Fruit fly (Drosophila melanogaster): Measurements from ENCODE around the gene Jon99Ciii.
A peak's percentile ranks its signal among the peaks of the same experiment; 100 is the strongest.

Jon99Ciii gene

DNA sequence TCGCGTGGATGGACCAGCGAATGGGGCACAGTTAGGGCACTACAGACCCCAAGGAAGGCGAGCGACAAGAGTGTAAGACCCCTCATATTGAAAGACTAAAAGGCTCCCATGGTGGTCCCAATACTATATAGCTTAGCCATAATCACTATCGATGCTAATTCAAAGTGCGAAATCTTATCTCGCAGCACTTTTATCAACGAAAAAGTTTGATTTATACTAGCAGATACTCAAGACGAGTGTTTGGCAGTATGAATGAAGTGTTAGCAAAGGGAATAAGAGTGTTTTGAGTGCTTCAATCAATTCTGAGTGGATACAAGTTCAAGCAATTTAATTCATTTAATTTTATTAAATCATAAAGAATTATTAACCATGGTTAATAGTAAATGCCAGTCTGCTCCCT is 4.1 kb downstream of the Jon99Ciii start, which contains the start of gene Jon99Ci:
TSS of gene Jon99Ci (minus strand) at position 101 of the 400 bp plus-strand sequence.
- no peak for TF ChIP-seq CG17801 (GFP tag; optimal IDR thresholded peaks at IDR 0.05; ENCODE audit: partially characterized antibody)

DNA sequence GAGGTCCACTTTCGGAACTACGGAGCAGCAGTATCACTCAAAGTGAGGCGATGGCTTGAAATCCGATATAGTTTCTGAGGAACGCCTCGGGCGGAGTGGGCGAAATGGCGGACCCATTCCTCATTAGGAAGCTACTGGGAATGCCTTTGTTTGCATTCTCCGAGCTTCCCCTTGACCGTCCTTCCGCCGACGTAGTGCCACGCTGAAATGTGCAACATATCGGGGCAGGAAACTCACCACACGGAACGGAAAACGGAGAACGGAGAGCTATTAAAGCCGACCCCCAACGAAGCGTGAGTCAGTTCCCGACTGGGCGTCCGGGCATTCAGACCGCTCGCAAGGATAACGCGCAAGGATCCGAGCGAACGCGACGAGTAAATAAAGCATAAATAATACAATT is 4.9 kb downstream of the Jon99Ciii start, which contains the start of gene CG15522:
TSS of gene CG15522 (plus strand) at position 301 of the 400 bp plus-strand sequence.
- no peak for TF ChIP-seq CG17801 (GFP tag; optimal IDR thresholded peaks at IDR 0.05; ENCODE audit: partially characterized antibody)

DNA sequence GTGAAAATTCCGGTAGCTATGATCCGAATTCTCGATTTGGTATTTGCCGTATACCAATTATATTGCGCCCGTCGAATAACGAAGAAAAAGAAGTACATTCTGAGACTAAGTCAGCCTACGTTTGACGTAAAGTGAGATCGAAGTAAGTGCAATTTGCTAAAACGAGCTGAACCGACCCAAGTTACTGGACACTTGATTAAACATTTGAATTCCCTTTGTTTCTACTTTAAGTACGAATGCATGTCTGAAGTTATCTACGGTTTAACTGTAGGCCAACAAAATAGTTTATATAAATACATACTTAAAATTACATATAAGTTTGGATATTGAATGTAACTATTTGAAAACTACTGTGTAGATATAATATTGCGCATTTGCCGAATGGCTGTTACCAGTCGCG is 8.3 kb downstream of the Jon99Ciii start, which contains the start of gene alpha-Man-Ic:
TSS of gene alpha-Man-Ic (minus strand) at position 101 of the 400 bp plus-strand sequence.
- no peak for TF ChIP-seq CG17801 (GFP tag; optimal IDR thresholded peaks at IDR 0.05; ENCODE audit: partially characterized antibody)

DNA sequence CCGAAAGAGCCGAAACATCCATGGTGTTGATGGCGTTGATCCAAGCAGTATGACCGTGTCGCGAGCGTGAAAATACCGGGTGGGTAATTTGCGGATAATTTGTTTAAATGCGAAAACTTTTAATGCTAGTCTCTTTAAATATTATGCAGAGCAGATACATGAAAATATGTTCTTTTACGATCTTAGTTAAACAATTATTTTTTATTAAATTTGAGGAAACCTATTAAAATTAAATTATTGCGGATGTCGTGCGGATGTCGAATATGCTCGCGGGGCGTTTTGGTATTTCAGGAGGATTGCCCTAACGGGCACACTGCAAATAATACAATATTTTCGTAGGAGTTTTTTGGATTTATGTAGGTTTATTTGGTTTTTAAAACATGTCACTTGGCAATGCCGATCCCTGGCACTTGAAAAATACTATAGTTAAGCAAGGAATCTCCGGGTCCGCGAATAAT is 11.0 kb downstream of the Jon99Ciii start, which contains the start of the genes Cog7, CG42557 and CG42558:
TSS of gene Cog7 (minus strand) at position 51 of the 458 bp plus-strand sequence.
TSS of gene CG42557 (plus strand) at position 281 of the 458 bp plus-strand sequence.
TSS of gene CG42558 (plus strand) at position 281 of the 458 bp plus-strand sequence.
- TF ChIP-seq CG17801 (GFP tag; optimal IDR thresholded peaks at IDR 0.05; ENCODE audit: partially characterized antibody): peak; percentile 10

DNA sequence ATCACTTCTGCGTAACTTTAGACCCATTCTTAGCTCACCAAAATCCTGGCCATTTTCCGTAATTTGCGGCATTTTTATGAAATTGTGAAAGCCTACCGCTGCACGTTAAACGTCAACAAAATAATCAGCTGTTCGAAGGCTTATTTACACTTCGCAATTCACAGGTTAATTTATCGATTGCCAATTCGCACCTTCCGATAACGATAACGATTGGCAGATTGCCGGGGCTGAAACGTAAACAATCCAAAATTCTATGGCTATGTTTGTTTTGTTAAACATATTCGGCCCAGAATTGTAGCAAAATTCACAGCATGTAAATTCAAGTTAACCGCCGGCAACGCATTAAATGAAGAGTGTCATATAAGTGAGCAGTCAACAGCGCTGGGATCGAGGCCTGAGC is 13.7 kb downstream of the Jon99Ciii start, which contains the start of the genes eIF2Balpha and Vps13B:
TSS of gene eIF2Balpha (minus strand) at position 133 of the 400 bp plus-strand sequence.
TSS of gene Vps13B (plus strand) at position 223 of the 400 bp plus-strand sequence.
- TF ChIP-seq CG17801 (GFP tag; optimal IDR thresholded peaks at IDR 0.05; ENCODE audit: partially characterized antibody): peak; percentile 71

DNA sequence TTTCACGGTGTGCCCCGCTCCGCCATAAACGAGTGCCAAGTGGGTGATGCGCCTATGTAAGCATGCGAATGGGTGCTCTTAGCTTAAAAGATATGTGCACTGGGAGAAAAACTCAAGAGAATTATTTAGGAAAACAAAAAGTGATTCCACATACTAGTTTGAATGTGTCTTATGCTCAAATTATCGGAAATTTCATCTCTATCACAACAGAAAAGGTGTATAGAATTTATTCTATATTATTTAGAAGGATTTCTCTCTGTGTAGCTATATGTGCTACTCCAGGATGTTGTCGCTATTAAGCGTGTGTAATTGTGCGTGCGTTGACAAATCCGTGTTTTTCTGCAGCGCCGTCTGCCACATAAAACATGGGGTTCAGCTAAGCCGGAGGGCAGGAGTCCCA is 37.3 kb downstream of the Jon99Ciii start:
- no peak for TF ChIP-seq CG17801 (GFP tag; optimal IDR thresholded peaks at IDR 0.05; ENCODE audit: partially characterized antibody)

DNA sequence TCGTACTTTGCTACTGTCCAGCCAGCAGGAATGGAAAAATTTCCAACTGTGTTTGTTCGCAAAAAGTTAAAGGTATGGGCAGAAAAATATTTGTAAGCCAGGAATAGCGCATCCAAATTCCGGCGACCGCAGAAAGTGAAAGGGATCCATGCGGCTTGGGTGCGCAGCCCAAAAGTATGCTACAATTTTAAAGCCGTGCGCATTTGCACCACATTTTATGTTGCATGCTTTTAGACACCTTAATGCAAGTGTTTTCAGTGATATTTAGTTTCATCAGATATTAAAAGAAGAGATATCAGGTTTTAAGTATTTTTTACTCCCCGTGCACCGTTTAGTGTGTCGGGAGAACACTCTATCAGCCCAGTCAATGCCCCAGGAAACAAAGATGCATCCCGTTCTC is 41.1 kb downstream of the Jon99Ciii start:
- no peak for TF ChIP-seq CG17801 (GFP tag; optimal IDR thresholded peaks at IDR 0.05; ENCODE audit: partially characterized antibody)

DNA sequence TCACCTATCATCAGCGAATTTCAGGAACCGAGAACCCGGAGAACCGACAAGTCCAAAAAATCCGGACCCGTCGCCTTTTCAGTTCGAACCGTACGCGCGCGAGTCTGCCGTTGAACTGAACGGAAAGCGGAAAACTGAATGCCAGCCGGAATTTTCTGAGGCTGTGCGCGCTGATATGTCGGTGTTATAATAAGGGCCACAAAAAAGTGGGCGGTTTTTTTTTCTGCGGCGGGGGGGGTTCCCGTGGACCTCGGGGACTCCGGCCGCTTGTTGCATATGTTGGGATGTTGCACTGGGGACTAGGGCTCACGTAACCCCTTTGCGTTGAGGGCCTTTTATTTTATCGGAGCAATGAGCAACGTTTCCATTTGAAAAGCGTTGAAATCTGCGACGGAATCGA is 47.3 kb downstream of the Jon99Ciii start, which contains the start of gene TkR99D:
TSS of gene TkR99D (minus strand) at position 101 of the 400 bp plus-strand sequence.
- no peak for TF ChIP-seq CG17801 (GFP tag; optimal IDR thresholded peaks at IDR 0.05; ENCODE audit: partially characterized antibody)
